Worm (Caenorhabditis elegans): ENCODE data around the gene psmd-9.

DNA sequence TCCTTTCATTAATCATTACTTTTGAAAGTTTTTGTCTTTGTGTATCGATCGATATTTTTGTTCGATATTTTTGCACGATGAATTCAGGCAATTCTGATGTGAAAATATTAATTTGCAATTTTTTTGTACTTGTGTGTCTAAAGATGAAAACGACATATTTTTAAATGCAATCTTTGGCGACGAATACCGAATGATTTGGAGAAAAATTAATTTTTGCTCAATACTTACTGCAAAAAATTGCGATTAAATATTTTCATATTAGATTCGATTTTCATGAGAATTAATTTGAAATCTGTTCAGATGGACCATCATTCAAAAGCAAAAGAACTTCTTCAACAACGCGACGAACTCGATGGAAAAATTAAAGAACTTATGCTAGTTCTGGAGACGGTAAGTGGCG, at the start of gene psmd-9:
- TF ChIP-seq pha-4 (tag; optimal IDR thresholded peaks at IDR 0.05) (no peak), snpc-4 (GFP tag; optimal IDR thresholded peaks at IDR 0.05) (no peak), snpc-4 (tag; optimal IDR thresholded peaks at IDR 0.05) (no peak), snpc-1.1 (tag; optimal IDR thresholded peaks at IDR 0.05; ENCODE audit: insufficient read depth) (no peak), F49E8.2 (tag; optimal IDR thresholded peaks at IDR 0.05; ENCODE audit: insufficient read depth) (no peak), fkh-3 (tag; optimal IDR thresholded peaks at IDR 0.05) (no peak), madf-6 (GFP tag; IDR thresholded peaks at IDR 0.05) (no peak), nhr-80 (tag; optimal IDR thresholded peaks at IDR 0.05) (no peak), dpl-1 (GFP tag; optimal IDR thresholded peaks at IDR 0.05) (no peak)

Data from whole organism, young adult.